Worm (Caenorhabditis elegans) whole organism, L4 larva: Measurements from ENCODE around the gene clec-4.

ENCODE experiments used
- F44E2.7 ChIP-seq: fragments of 200-800 bp; sonication (Bioruptor generic); IDR thresholded peaks from 2 replicates; pipeline ENCODE4 v2.1.2; 2022; ENCODE audit warnings: missing genetic modification characterization, missing compliant biosample characterization
- F49E8.2 ChIP-seq: sonication (generic microtip); optimal IDR thresholded peaks from 2 replicates; lab custom pipeline; 2016; ENCODE audit warnings: missing compliant biosample characterization, mild to moderate bottlenecking, missing genetic modification characterization, borderline replicate concordance
- R02D3.7 ChIP-seq: fragments of 150-350 bp; sonication (generic microtip); optimal IDR thresholded peaks from 3 replicates; lab custom pipeline; 2014; ENCODE audit warnings: missing biosample characterization, missing genetic modification characterization
- T26A8.4 ChIP-seq: fragments of 200-800 bp; sonication (Bioruptor generic); IDR thresholded peaks from 2 replicates; pipeline ENCODE4 v1.3.6; 2022; ENCODE audit warnings: missing genetic modification characterization, missing compliant biosample characterization
- ceh-44 ChIP-seq: fragments of 200-800 bp; sonication (Bioruptor generic); IDR thresholded peaks from 2 replicates; pipeline ENCODE4 v1.3.6; 2022; ENCODE audit warnings: missing genetic modification reagents, missing genetic modification characterization, missing compliant biosample characterization
- ceh-82 ChIP-seq: sonication (generic microtip); optimal IDR thresholded peaks from 2 replicates; lab custom pipeline; 2017; ENCODE audit warnings: missing biosample characterization, missing genetic modification characterization
- dve-1 ChIP-seq: sonication (generic microtip); optimal IDR thresholded peaks from 2 replicates; lab custom pipeline; 2017; ENCODE audit warnings: antibody characterized with exemption, mild to moderate bottlenecking, missing genetic modification characterization, missing compliant biosample characterization; ENCODE audit not compliant: insufficient read depth
- lin-15B ChIP-seq: fragments of 150-350 bp; sonication (generic microtip); optimal IDR thresholded peaks from 3 replicates; lab custom pipeline; 2014; ENCODE audit warnings: missing biosample characterization, missing genetic modification characterization
- lir-3 ChIP-seq: sonication (generic microtip); optimal IDR thresholded peaks from 2 replicates; lab custom pipeline; 2016; ENCODE audit warnings: mild to moderate bottlenecking, missing genetic modification characterization, missing compliant biosample characterization
- mep-1 ChIP-seq: fragments of 150-350 bp; sonication (generic microtip); optimal IDR thresholded peaks from 3 replicates; lab custom pipeline; 2014; ENCODE audit warnings: missing biosample characterization, missing genetic modification characterization
- nhr-25 ChIP-seq: sonication (generic microtip); optimal IDR thresholded peaks from 2 replicates; lab custom pipeline; 2017; ENCODE audit warnings: missing genetic modification characterization, mild to moderate bottlenecking, missing compliant biosample characterization, antibody characterized with exemption, moderate library complexity, borderline replicate concordance; ENCODE audit not compliant: insufficient read depth
- nhr-28 ChIP-seq: fragments of 150-350 bp; optimal IDR thresholded peaks from 2 replicates; lab custom pipeline; 2014; ENCODE audit warnings: missing biosample characterization, missing genetic modification characterization
- skn-1 ChIP-seq: fragments of 150-350 bp; optimal IDR thresholded peaks from 2 replicates; lab custom pipeline; 2014; ENCODE audit warnings: missing biosample characterization, missing genetic modification characterization
- zfp-2 ChIP-seq: sonication (generic microtip); optimal IDR thresholded peaks from 2 replicates; lab custom pipeline; 2016; ENCODE audit warnings: mild to moderate bottlenecking, missing genetic modification characterization, missing compliant biosample characterization

- TF ChIP-seq dve-1 (tag; lab: Kevin White, UChicago) (no peak), F49E8.2 (tag; lab: Kevin White, UChicago) (no peak), lin-15B (tag; lab: Kevin White, UChicago) (no peak), nhr-25 (no peak), mep-1 (no peak), F44E2.7 (GFP tag; lab: Robert Waterston, UW) (no peak), lir-3 (no peak), ceh-82 (tag; lab: Kevin White, UChicago) (no peak), nhr-28 (no peak), T26A8.4 (no peak), zfp-2 (tag; lab: Kevin White, UChicago) (no peak), R02D3.7 (no peak), skn-1 (tag; lab: Kevin White, UChicago) (no peak), ceh-44 (GFP tag; lab: Robert Waterston, UW) (no peak)
Measured at ce11 chrII:12628566-12628965, 47.7 kb upstream of the clec-4 start, which contains the start of gene nspe-5.
